Worm (Caenorhabditis elegans): ENCODE data around the gene hsp-12.3.

hsp-12.3 gene

ce11 chrIV:9398512-9398911 lies 46.8 kb downstream of the hsp-12.3 start, which contains the start of gene F56D5.2:
TSS of gene F56D5.2 (minus strand) at chrIV:9398612.
- TF ChIP-seq hlh-6 (tag; optimal IDR thresholded peaks at IDR 0.05) (no peak), ama-1 (optimal IDR thresholded peaks at IDR 0.05) (no peak), eyg-1 (tag; optimal IDR thresholded peaks at IDR 0.05) (no peak), mec-3 (tag; optimal IDR thresholded peaks at IDR 0.05; ENCODE audit: borderline replicate concordance) (no peak), pqm-1 (tag; optimal IDR thresholded peaks at IDR 0.05) (no peak), unc-55 (GFP tag; optimal IDR thresholded peaks at IDR 0.05) (no peak), odd-2 (tag; optimal IDR thresholded peaks at IDR 0.05) (no peak), dve-1 (tag; optimal IDR thresholded peaks at IDR 0.05) (no peak), fkh-6 (tag; optimal IDR thresholded peaks at IDR 0.05) (no peak)

- TF ChIP-seq pat-9 (tag; optimal IDR thresholded peaks at IDR 0.05) = no peak
- TF ChIP-seq ceh-48 (tag; optimal IDR thresholded peaks at IDR 0.05) = no peak
- TF ChIP-seq unc-86 (tag; optimal IDR thresholded peaks at IDR 0.05) = no peak
- TF ChIP-seq hlh-13 (GFP tag; optimal IDR thresholded peaks at IDR 0.05) = no peak
- TF ChIP-seq ceh-24 (tag; optimal IDR thresholded peaks at IDR 0.05) = no peak
- no peak for TF ChIP-seq madf-2 (tag; optimal IDR thresholded peaks at IDR 0.05)
- no peak for TF ChIP-seq ceh-14 (tag; optimal IDR thresholded peaks at IDR 0.05)
- TF ChIP-seq tbx-7 (tag; optimal IDR thresholded peaks at IDR 0.05) = no peak
- TF ChIP-seq hlh-6 (tag; optimal IDR thresholded peaks at IDR 0.05) = no peak
- no peak for TF ChIP-seq unc-3 (GFP tag; conservative IDR thresholded peaks at IDR 0.05)
- no peak for TF ChIP-seq unc-3 (tag; optimal IDR thresholded peaks at IDR 0.05)
- no peak for TF ChIP-seq T23F11.4 (GFP tag; optimal IDR thresholded peaks at IDR 0.05)
- no peak for TF ChIP-seq ceh-18 (tag; optimal IDR thresholded peaks at IDR 0.05)
- no peak for TF ChIP-seq pha-4 (tag; optimal IDR thresholded peaks at IDR 0.05)
- TF ChIP-seq sox-2 (GFP tag; IDR thresholded peaks at IDR 0.05) = no peak
- no peak for TF ChIP-seq fkh-10 (GFP tag; optimal IDR thresholded peaks at IDR 0.05)
- no peak for TF ChIP-seq pag-3 (tag; optimal IDR thresholded peaks at IDR 0.05; ENCODE audit: borderline replicate concordance)
- TF ChIP-seq elt-2 (tag; optimal IDR thresholded peaks at IDR 0.05) = no peak
These were observed 48.0 kb downstream of the hsp-12.3 start, which contains the start of gene F56D5.3 for ce11 chrIV:9397278-9397677. TSS of gene F56D5.3 (plus strand) at chrIV:9397578.

- TF ChIP-seq T23F11.4 (GFP tag; optimal IDR thresholded peaks at IDR 0.05) (no peak), syd-9 (tag; optimal IDR thresholded peaks at IDR 0.05) (no peak), C08G9.2 (tag; optimal IDR thresholded peaks at IDR 0.05) (no peak), hlh-30 (tag; optimal IDR thresholded peaks at IDR 0.05; ENCODE audit: insufficient read depth) (no peak), ceh-24 (tag; optimal IDR thresholded peaks at IDR 0.05) (no peak), elt-2 (tag; optimal IDR thresholded peaks at IDR 0.05) (no peak), lin-11 (tag; optimal IDR thresholded peaks at IDR 0.05) (no peak), ceh-45 (GFP tag; IDR thresholded peaks at IDR 0.05) (no peak), gmeb-2 (tag; optimal IDR thresholded peaks at IDR 0.05) (no peak), eyg-1 (tag; optimal IDR thresholded peaks at IDR 0.05) (no peak), ztf-16 (tag; optimal IDR thresholded peaks at IDR 0.05) (no peak), pag-3 (tag; optimal IDR thresholded peaks at IDR 0.05; ENCODE audit: borderline replicate concordance) (no peak), ceh-2 (tag; optimal IDR thresholded peaks at IDR 0.05) (no peak)
These were observed 49.2 kb downstream of the hsp-12.3 start, which contains the start of gene col-121 for ce11 chrIV:9396118-9396517. TSS of gene col-121 (minus strand) at chrIV:9396218.
